Fruit fly (Drosophila melanogaster) whole organism, wandering third instar larva: ENCODE data around the gene MEP-1.

ENCODE experiments used
- Abd-B ChIP-seq: fragments of >200 bp; optimal IDR thresholded peaks from 2 replicates; lab custom pipeline; 2017; ENCODE audit warnings: missing biosample characterization, missing genetic modification characterization
- CG32264 ChIP-seq: fragments of 200-800 bp; sonication (Bioruptor generic); optimal IDR thresholded peaks from 2 replicates; lab custom pipeline; 2016; ENCODE audit warnings: missing biosample characterization, missing genetic modification characterization
- Dfd ChIP-seq: fragments of >200 bp; optimal IDR thresholded peaks from 2 replicates; lab custom pipeline; 2017; ENCODE audit warnings: missing biosample characterization, missing genetic modification characterization
- Dif ChIP-seq: fragments of 200-275, 200-300 bp; sonication (Bioruptor generic); optimal IDR thresholded peaks from 2 replicates; lab custom pipeline; 2018; ENCODE audit warnings: missing biosample characterization, missing genetic modification characterization; ENCODE audit not compliant: partially characterized antibody
- Hr78 ChIP-seq: fragments of >200 bp; optimal IDR thresholded peaks from 2 replicates; lab custom pipeline; 2017; ENCODE audit warnings: missing biosample characterization, missing genetic modification characterization
- Mio ChIP-seq: sonication (Bioruptor generic); optimal IDR thresholded peaks from 2 replicates; lab custom pipeline; 2016; ENCODE audit warnings: missing biosample characterization, missing genetic modification characterization
- dmrt93B ChIP-seq: fragments of 200-800 bp; sonication (Bioruptor generic); optimal IDR thresholded peaks from 2 replicates; lab custom pipeline; 2018; ENCODE audit warnings: missing biosample characterization, mild to moderate bottlenecking, missing genetic modification characterization
- dsf ChIP-seq: sonication (Bioruptor generic); optimal IDR thresholded peaks from 2 replicates; lab custom pipeline; 2016; ENCODE audit warnings: missing biosample characterization, missing genetic modification characterization, borderline replicate concordance
- fru ChIP-seq: fragments of 200-800 bp; sonication (Bioruptor generic); optimal IDR thresholded peaks from 3 replicates; lab custom pipeline; 2016; ENCODE audit warnings: missing biosample characterization, mild to moderate bottlenecking, missing genetic modification characterization
- h ChIP-seq: fragments of 200-800 bp; sonication (Bioruptor generic); optimal IDR thresholded peaks from 3 replicates; lab custom pipeline; 2016; ENCODE audit warnings: missing biosample characterization, mild to moderate bottlenecking, missing genetic modification characterization
- jim ChIP-seq: fragments of 175-275, 200-325 bp; sonication (Bioruptor generic); optimal IDR thresholded peaks from 2 replicates; lab custom pipeline; 2016; ENCODE audit warnings: missing biosample characterization, mild to moderate bottlenecking, missing genetic modification characterization
- pan ChIP-seq: fragments of >200 bp; optimal IDR thresholded peaks from 2 replicates; lab custom pipeline; 2017
- usp ChIP-seq: fragments of >200 bp; optimal IDR thresholded peaks from 2 replicates; lab custom pipeline; 2017; ENCODE audit warnings: missing biosample characterization, missing genetic modification characterization

dm6 chr3L:2647523-2648378, 16.2 kb downstream of the MEP-1 start, which contains the start of gene CG1246:
- TF ChIP-seq h (peak; percentile 41), Mio (GFP tag; lab: Kevin White, UChicago) (no peak), CG32264 (GFP tag; lab: Kevin White, UChicago) (no peak), Dfd (GFP tag; lab: Kevin White, UChicago) (no peak), jim (GFP tag; lab: Kevin White, UChicago) (no peak), dmrt93B (GFP tag; lab: Kevin White, UChicago) (no peak), Hr78 (GFP tag; lab: Kevin White, UChicago) (no peak), Dif (GFP tag; lab: Kevin White, UChicago) (no peak), fru (GFP tag; lab: Kevin White, UChicago) (no peak), pan (no peak), Abd-B (no peak), usp (no peak), dsf (GFP tag; lab: Kevin White, UChicago) (no peak)
